Worm (Caenorhabditis elegans): ENCODE measurements around the gene kcmf-1.

The kcmf-1 gene

DNA sequence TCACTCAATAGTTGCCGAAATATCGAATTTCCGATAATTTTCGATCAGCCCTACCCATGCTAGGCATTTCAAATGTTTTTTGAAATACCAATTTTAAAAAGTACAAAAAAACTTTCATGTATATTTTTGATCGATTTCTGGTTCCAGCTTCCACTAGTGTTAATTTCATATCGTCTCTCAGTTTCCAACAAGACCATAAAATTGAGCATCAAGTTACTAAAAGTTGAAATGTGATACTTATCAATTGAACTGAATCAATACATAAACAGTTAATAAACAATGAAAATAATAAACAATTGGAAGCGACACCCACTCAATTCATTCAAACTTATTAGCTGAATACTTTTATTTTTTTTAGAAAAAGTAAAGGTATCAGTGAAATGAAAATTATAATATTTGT, 37.0 kb downstream of the kcmf-1 start, which contains the start of gene cup-4:
Gene cup-4, plus strand, starts transcription at position 301 of the 400 bp plus-strand sequence.
- TF ChIP-seq unc-62 (GFP tag; optimal IDR thresholded peaks at IDR 0.05) (no peak), nhr-90 (tag; optimal IDR thresholded peaks at IDR 0.05; ENCODE audit: poor library complexity) (no peak), dsc-1 (tag; optimal IDR thresholded peaks at IDR 0.05) (no peak), nhr-76 (tag; optimal IDR thresholded peaks at IDR 0.05) (no peak), ama-1 (optimal IDR thresholded peaks at IDR 0.05) (no peak)

DNA sequence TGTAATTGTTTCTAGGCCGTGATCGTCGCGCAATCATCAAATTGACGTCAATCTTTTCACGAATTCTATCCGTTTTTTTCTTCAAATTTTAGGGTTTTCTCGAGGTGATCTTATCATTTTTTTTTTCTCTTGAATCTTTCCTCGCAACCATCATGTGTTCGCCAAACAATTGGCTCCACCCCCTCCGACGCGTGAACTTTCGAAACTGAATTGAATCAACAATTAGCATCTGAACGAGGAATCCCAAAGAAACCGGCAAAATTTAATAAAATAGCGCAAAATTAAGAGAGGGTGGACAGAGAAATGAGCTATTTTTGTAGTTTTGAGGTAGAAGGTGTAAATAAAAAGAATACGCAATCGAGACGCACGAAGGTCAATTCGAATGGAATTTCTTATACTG, 43.6 kb downstream of the kcmf-1 start:
- peak; percentile 36 for TF ChIP-seq nhr-71 (tag; optimal IDR thresholded peaks at IDR 0.05)
- TF ChIP-seq tlp-1 (tag; optimal IDR thresholded peaks at IDR 0.05) = no peak
- TF ChIP-seq pax-3 (tag; optimal IDR thresholded peaks at IDR 0.05) = no peak
- no peak for TF ChIP-seq mab-9 (GFP tag; IDR thresholded peaks at IDR 0.05)
- no peak for TF ChIP-seq nhr-237 (tag; optimal IDR thresholded peaks at IDR 0.05)
- no peak for TF ChIP-seq alr-1 (tag; optimal IDR thresholded peaks at IDR 0.05; ENCODE audit: borderline replicate concordance)
- no peak for TF ChIP-seq hlh-4 (tag; optimal IDR thresholded peaks at IDR 0.05)
- peak; percentile 86 for TF ChIP-seq nhr-85 (tag)
- peak; percentile 8 for TF ChIP-seq snu-23 (GFP tag; optimal IDR thresholded peaks at IDR 0.05)
- no peak for TF ChIP-seq nhr-90 (tag; optimal IDR thresholded peaks at IDR 0.05; ENCODE audit: poor library complexity)
- no peak for TF ChIP-seq nhr-84 (tag; optimal IDR thresholded peaks at IDR 0.05)
- peak in 1 of 6 experiments; percentile 73 for TF ChIP-seq elt-3 (tag; optimal IDR thresholded peaks at IDR 0.05)
- TF ChIP-seq vab-15 (tag; optimal IDR thresholded peaks at IDR 0.05) = peak; percentile 14
- TF ChIP-seq efl-1 (optimal IDR thresholded peaks at IDR 0.05) = no peak
- TF ChIP-seq efl-1 (GFP tag; optimal IDR thresholded peaks at IDR 0.05 in 1 of 2) = no peak
- no peak for TF ChIP-seq zag-1 (tag; optimal IDR thresholded peaks at IDR 0.05)
- TF ChIP-seq nhr-12 (tag; optimal IDR thresholded peaks at IDR 0.05) = no peak
- TF ChIP-seq isw-1 (GFP tag; IDR thresholded peaks at IDR 0.05) = no peak
- no peak for TF ChIP-seq ztf-11 (tag; optimal IDR thresholded peaks at IDR 0.05)
- TF ChIP-seq sup-37 (GFP tag; optimal IDR thresholded peaks at IDR 0.05) = no peak
- no peak for TF ChIP-seq ceh-88 (GFP tag; IDR thresholded peaks at IDR 0.05)
- no peak for TF ChIP-seq nhr-28 (tag; optimal IDR thresholded peaks at IDR 0.05)
- no peak for TF ChIP-seq ztf-4 (tag; optimal IDR thresholded peaks at IDR 0.05)
- TF ChIP-seq C04F5.9 (tag; optimal IDR thresholded peaks at IDR 0.05) = no peak
- TF ChIP-seq fkh-8 (tag; optimal IDR thresholded peaks at IDR 0.05) = no peak
- TF ChIP-seq egl-13 (tag; optimal IDR thresholded peaks at IDR 0.05) = no peak
- no peak for TF ChIP-seq C34B4.2 (tag; optimal IDR thresholded peaks at IDR 0.05)
- peak; percentile 63 for TF ChIP-seq blmp-1 (tag; optimal IDR thresholded peaks at IDR 0.05)
- TF ChIP-seq lin-35 (GFP tag; optimal IDR thresholded peaks at IDR 0.05) = no peak
- peak; percentile 64 for TF ChIP-seq lin-14 (GFP tag; optimal IDR thresholded peaks at IDR 0.05)
- TF ChIP-seq C16A3.4 (tag; optimal IDR thresholded peaks at IDR 0.05) = no peak
- TF ChIP-seq dsc-1 (tag; optimal IDR thresholded peaks at IDR 0.05) = no peak
- no peak for TF ChIP-seq nhr-19 (GFP tag; conservative IDR thresholded peaks at IDR 0.05)
- TF ChIP-seq skn-1 (tag; optimal IDR thresholded peaks at IDR 0.05) = no peak
- no peak for TF ChIP-seq grh-1 (GFP tag; IDR thresholded peaks at IDR 0.05)
- TF ChIP-seq nhr-20 (tag; optimal IDR thresholded peaks at IDR 0.05) = peak; percentile 39
- TF ChIP-seq unc-86 (tag; optimal IDR thresholded peaks at IDR 0.05) = no peak
- TF ChIP-seq mep-1 (tag; optimal IDR thresholded peaks at IDR 0.05) = peak; percentile 53
- no peak for TF ChIP-seq Y116A8C.19 (tag; optimal IDR thresholded peaks at IDR 0.05; ENCODE audit: borderline replicate concordance)
- TF ChIP-seq lsy-2 (tag; optimal IDR thresholded peaks at IDR 0.05) = peak in 1 of 2 experiments; percentile 16
- no peak for TF ChIP-seq nhr-47 (tag; optimal IDR thresholded peaks at IDR 0.05)
